Fruit fly (Drosophila melanogaster) whole organism, embryonic: Measurements from ENCODE around the gene Hexo2.

Experiments used
- Aef1 ChIP-seq: fragments of 200-800 bp; sonication (Bioruptor generic); IDR thresholded peaks from 3 replicates; pipeline ENCODE4 v1.3.6; 2022; ENCODE audit warnings: missing biosample characterization, missing genetic modification characterization
- Blimp-1 ChIP-seq: fragments of 200-800 bp; sonication (Bioruptor generic); optimal IDR thresholded peaks from 3 replicates; lab custom pipeline; 2018; ENCODE audit warnings: missing biosample characterization, missing genetic modification characterization, mild to moderate bottlenecking, moderate library complexity, missing genetic modification reagents
- CG10654 ChIP-seq: fragments of 200-800 bp; sonication (Bioruptor generic); optimal IDR thresholded peaks from 2 replicates; lab custom pipeline; 2016; ENCODE audit warnings: missing biosample characterization, missing genetic modification characterization
- CG10959 ChIP-seq: fragments of 200-800 bp; sonication (Bioruptor generic); IDR thresholded peaks from 2 replicates; pipeline ENCODE4 v1.3.6; 2022; ENCODE audit warnings: missing biosample characterization, missing genetic modification characterization
- CG11695 ChIP-seq: fragments of 200-800 bp; sonication (Bioruptor generic); IDR thresholded peaks from 3 replicates; pipeline ENCODE4 v1.3.6; 2022; ENCODE audit warnings: missing biosample characterization, missing genetic modification characterization
- CG12236 ChIP-seq: fragments of 200-800 bp; sonication (Bioruptor generic); optimal IDR thresholded peaks from 2 replicates; lab custom pipeline; 2016; ENCODE audit warnings: missing biosample characterization, missing genetic modification characterization
- CG12769 ChIP-seq: fragments of 200-800 bp; sonication (Bioruptor generic); optimal IDR thresholded peaks from 2 replicates; lab custom pipeline; 2019; ENCODE audit warnings: missing biosample characterization, mild to moderate bottlenecking, missing genetic modification characterization, moderate library complexity
- CG13775 ChIP-seq: fragments of 200-800 bp; sonication (Bioruptor generic); optimal IDR thresholded peaks from 3 replicates; lab custom pipeline; 2017; ENCODE audit warnings: missing biosample characterization, mild to moderate bottlenecking, missing genetic modification characterization
- CG15073 ChIP-seq: fragments of 200-800 bp; sonication (Bioruptor generic); optimal IDR thresholded peaks from 2 replicates; lab custom pipeline; 2016; ENCODE audit warnings: missing biosample characterization, missing genetic modification characterization
- CG16815 ChIP-seq: fragments of 200-800 bp; sonication (Bioruptor generic); optimal IDR thresholded peaks from 3 replicates; lab custom pipeline; 2017; ENCODE audit warnings: missing biosample characterization, mild to moderate bottlenecking, missing genetic modification characterization
- CG2120 ChIP-seq: fragments of 200-800 bp; sonication (Bioruptor generic); optimal IDR thresholded peaks from 3 replicates; lab custom pipeline; 2016; ENCODE audit warnings: missing biosample characterization, missing genetic modification characterization
- CG2712 ChIP-seq: fragments of 200-800 bp; optimal IDR thresholded peaks from 3 replicates; lab custom pipeline; 2019; ENCODE audit warnings: missing biosample characterization, mild to moderate bottlenecking, missing genetic modification characterization, moderate library complexity
- CG33557 ChIP-seq: fragments of 200-800 bp; sonication (Bioruptor generic); optimal IDR thresholded peaks from 2 replicates; lab custom pipeline; 2019; ENCODE audit warnings: missing biosample characterization, mild to moderate bottlenecking, missing genetic modification characterization, moderate library complexity
- CG5180 ChIP-seq: fragments of 200-800 bp; sonication (Bioruptor generic); optimal IDR thresholded peaks from 3 replicates; lab custom pipeline; 2017; ENCODE audit warnings: missing biosample characterization, missing genetic modification characterization, mild to moderate bottlenecking, moderate library complexity, missing genetic modification reagents
- CG6683 ChIP-seq: fragments of 200-800 bp; sonication (Bioruptor generic); optimal IDR thresholded peaks from 2 replicates; lab custom pipeline; 2017; ENCODE audit warnings: missing biosample characterization, mild to moderate bottlenecking, missing genetic modification characterization, missing genetic modification reagents
- CG7786 ChIP-seq: fragments of 200-800 bp; sonication (Bioruptor generic); optimal IDR thresholded peaks from 2 replicates; lab custom pipeline; 2016; ENCODE audit warnings: missing biosample characterization, missing genetic modification characterization
- CG7963 ChIP-seq: fragments of 200-800 bp; sonication (Bioruptor generic); IDR thresholded peaks from 3 replicates; pipeline ENCODE4 v1.3.6; 2022; ENCODE audit warnings: missing biosample characterization, missing genetic modification characterization; ENCODE audit not compliant: partially characterized antibody
- CG8281 ChIP-seq: fragments of 200-800 bp; sonication (Bioruptor generic); optimal IDR thresholded peaks from 2 replicates; lab custom pipeline; 2018; ENCODE audit warnings: missing biosample characterization, mild to moderate bottlenecking, missing genetic modification characterization, moderate library complexity
- CG8290 ChIP-seq, 3 experiments: fragments of 200-800 bp; sonication (Bioruptor generic); optimal IDR thresholded peaks; 2 replicates each; lab custom pipeline; 2016 to 2019; ENCODE audit warnings: missing biosample characterization in 3 of 3, missing genetic modification characterization in 3 of 3, mild to moderate bottlenecking in 2 of 3, moderate library complexity in 1 of 3
- Doc3 ChIP-seq: fragments of 200-800 bp; sonication (Bioruptor generic); IDR thresholded peaks from 3 replicates; pipeline ENCODE4 v1.3.6; 2022; ENCODE audit warnings: missing biosample characterization, missing genetic modification characterization; ENCODE audit not compliant: partially characterized antibody
- HLH4C ChIP-seq: fragments of 200-800 bp; sonication (Bioruptor generic); IDR thresholded peaks from 3 replicates; pipeline ENCODE4 v1.3.6; 2022; ENCODE audit warnings: missing biosample characterization, missing genetic modification characterization; ENCODE audit not compliant: partially characterized antibody
- Hey ChIP-seq: fragments of 200-800 bp; sonication (Bioruptor generic); optimal IDR thresholded peaks from 3 replicates; lab custom pipeline; 2018; ENCODE audit warnings: missing biosample characterization, mild to moderate bottlenecking, missing genetic modification characterization
- Kr ChIP-seq: fragments of 200-800 bp; sonication (Bioruptor generic); optimal IDR thresholded peaks from 2 replicates; lab custom pipeline; 2017; ENCODE audit warnings: missing biosample characterization, mild to moderate bottlenecking, missing genetic modification characterization
- Neu2 ChIP-seq: fragments of 200-800 bp; sonication (Bioruptor generic); optimal IDR thresholded peaks from 3 replicates; lab custom pipeline; 2016; ENCODE audit warnings: missing biosample characterization, missing genetic modification characterization, borderline replicate concordance
- Nf-YC ChIP-seq: fragments of 200-800 bp; optimal IDR thresholded peaks from 3 replicates; lab custom pipeline; 2019; ENCODE audit warnings: missing biosample characterization, mild to moderate bottlenecking, missing genetic modification characterization, moderate library complexity
- Pdp1 ChIP-seq, 2 experiments: fragments of 200-800 bp; sonication (Bioruptor generic); optimal IDR thresholded peaks; 3 replicates each; lab custom pipeline; 2016; ENCODE audit warnings: missing biosample characterization in 2 of 2, missing genetic modification characterization in 2 of 2, mild to moderate bottlenecking in 1 of 2, moderate library complexity in 1 of 2
- Sox100B ChIP-seq: fragments of 200-800 bp; sonication (Bioruptor generic); optimal IDR thresholded peaks from 3 replicates; lab custom pipeline; 2018; ENCODE audit warnings: missing biosample characterization, mild to moderate bottlenecking, missing genetic modification characterization
- Spps ChIP-seq: fragments of 200-800 bp; sonication (Bioruptor generic); optimal IDR thresholded peaks from 2 replicates; lab custom pipeline; 2018; ENCODE audit warnings: missing biosample characterization, mild to moderate bottlenecking, missing genetic modification characterization
- ara ChIP-seq: fragments of 200-800 bp; sonication (Bioruptor generic); IDR thresholded peaks from 2 replicates; pipeline ENCODE4 v1.3.6; 2022; ENCODE audit warnings: missing biosample characterization, missing genetic modification characterization
- bowl ChIP-seq: fragments of 200-800 bp; sonication (Bioruptor generic); IDR thresholded peaks from 2 replicates; pipeline ENCODE4 v1.3.6; 2022; ENCODE audit warnings: missing biosample characterization, missing genetic modification characterization
- crc ChIP-seq: fragments of 200-800 bp; sonication (Bioruptor generic); optimal IDR thresholded peaks from 2 replicates; lab custom pipeline; 2016; ENCODE audit warnings: missing biosample characterization, missing genetic modification characterization
- dpn ChIP-seq, 2 experiments: fragments of 200-800 bp; sonication (Bioruptor generic); optimal IDR thresholded peaks; 3 replicates each; lab custom pipeline; 2016; ENCODE audit warnings: missing biosample characterization in 2 of 2, missing genetic modification characterization in 2 of 2
- en ChIP-seq: fragments of 200-800 bp; sonication (Bioruptor generic); optimal IDR thresholded peaks from 2 replicates; lab custom pipeline; 2016; ENCODE audit warnings: missing biosample characterization, missing genetic modification characterization
- ewg ChIP-seq: fragments of 200-800 bp; sonication (Bioruptor generic); optimal IDR thresholded peaks from 3 replicates; lab custom pipeline; 2017; ENCODE audit warnings: mild to moderate bottlenecking, missing biosample characterization, missing genetic modification reagents, missing genetic modification characterization
- gt ChIP-seq: fragments of 200-800 bp; sonication (Bioruptor generic); IDR thresholded peaks from 2 replicates; pipeline ENCODE4 v1.3.6; 2022; ENCODE audit warnings: missing biosample characterization, missing genetic modification characterization
- her ChIP-seq: fragments of 200-800 bp; sonication (Bioruptor generic); optimal IDR thresholded peaks from 2 replicates; lab custom pipeline; 2016; ENCODE audit warnings: missing biosample characterization, missing genetic modification characterization
- insv ChIP-seq, 2 experiments: fragments of 200-800 bp; sonication (Bioruptor generic); optimal IDR thresholded peaks; 3 replicates each; lab custom pipeline; 2016 to 2018; ENCODE audit warnings: missing biosample characterization in 2 of 2, missing genetic modification characterization in 2 of 2
- inv ChIP-seq: fragments of 200-800 bp; sonication (Bioruptor generic); IDR thresholded peaks from 2 replicates; pipeline ENCODE4 v1.3.6; 2022; ENCODE audit warnings: missing biosample characterization, missing genetic modification characterization; ENCODE audit not compliant: partially characterized antibody
- jing ChIP-seq: fragments of 200-800 bp; sonication (Bioruptor generic); optimal IDR thresholded peaks from 2 replicates; lab custom pipeline; 2018; ENCODE audit warnings: missing biosample characterization, mild to moderate bottlenecking, missing genetic modification characterization
- lab ChIP-seq: fragments of 200-800 bp; sonication (Bioruptor generic); optimal IDR thresholded peaks from 3 replicates; lab custom pipeline; 2017; ENCODE audit warnings: missing biosample characterization, missing genetic modification characterization, mild to moderate bottlenecking, moderate library complexity, missing genetic modification reagents
- nerfin-1 ChIP-seq: fragments of 200-800 bp; sonication (Bioruptor generic); optimal IDR thresholded peaks from 3 replicates; lab custom pipeline; 2019; ENCODE audit warnings: missing biosample characterization, mild to moderate bottlenecking, missing genetic modification characterization, moderate library complexity
- pb ChIP-seq: fragments of 200-800 bp; sonication (Bioruptor generic); optimal IDR thresholded peaks from 3 replicates; lab custom pipeline; 2016; ENCODE audit warnings: missing biosample characterization, missing genetic modification characterization
- shn ChIP-seq: fragments of 200-800 bp; sonication (Bioruptor generic); optimal IDR thresholded peaks from 3 replicates; lab custom pipeline; 2016; ENCODE audit warnings: missing biosample characterization, missing genetic modification characterization
- tgo ChIP-seq: fragments of 200-800 bp; sonication (Bioruptor generic); IDR thresholded peaks from 3 replicates; pipeline ENCODE4 v1.3.6; 2022; ENCODE audit warnings: missing biosample characterization, missing genetic modification characterization
- tin ChIP-seq: fragments of 200-800 bp; sonication (Bioruptor generic); optimal IDR thresholded peaks from 3 replicates; lab custom pipeline; 2016; ENCODE audit warnings: missing biosample characterization, missing genetic modification characterization
- tup ChIP-seq: fragments of 200-800 bp; sonication (Bioruptor generic); optimal IDR thresholded peaks from 2 replicates; lab custom pipeline; 2016; ENCODE audit warnings: missing biosample characterization, mild to moderate bottlenecking, missing genetic modification characterization, moderate library complexity
- vvl ChIP-seq: fragments of 200-800 bp; sonication (Bioruptor generic); IDR thresholded peaks from 2 replicates; pipeline ENCODE4 v1.3.6; 2022; ENCODE audit warnings: missing biosample characterization, missing genetic modification characterization
- z ChIP-seq: fragments of 200-800 bp; sonication (Bioruptor generic); IDR thresholded peaks from 3 replicates; pipeline ENCODE4 v1.3.6; 2022; ENCODE audit warnings: missing biosample characterization, missing genetic modification characterization

Hexo2 gene

DNA sequence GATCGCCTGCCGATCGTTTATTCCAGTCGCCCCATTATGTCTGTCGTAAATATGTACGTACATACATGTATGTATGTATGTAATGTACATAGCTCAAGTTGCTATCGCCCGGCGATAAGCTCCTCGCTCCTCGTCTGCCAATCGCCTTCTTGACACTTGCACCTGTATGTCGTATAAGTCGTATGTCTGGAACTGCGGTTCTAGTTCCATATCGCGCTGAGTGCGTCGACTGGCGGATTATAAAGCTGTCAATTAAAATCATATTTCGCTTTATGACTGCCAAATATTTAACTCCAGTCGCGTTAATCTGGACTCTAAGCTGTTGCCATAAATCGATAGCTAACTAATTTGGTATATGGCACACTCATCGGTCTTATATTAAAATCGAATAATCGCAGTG is 24.1 kb upstream of the Hexo2 start (continued):
- TF ChIP-seq shn = no peak

DNA sequence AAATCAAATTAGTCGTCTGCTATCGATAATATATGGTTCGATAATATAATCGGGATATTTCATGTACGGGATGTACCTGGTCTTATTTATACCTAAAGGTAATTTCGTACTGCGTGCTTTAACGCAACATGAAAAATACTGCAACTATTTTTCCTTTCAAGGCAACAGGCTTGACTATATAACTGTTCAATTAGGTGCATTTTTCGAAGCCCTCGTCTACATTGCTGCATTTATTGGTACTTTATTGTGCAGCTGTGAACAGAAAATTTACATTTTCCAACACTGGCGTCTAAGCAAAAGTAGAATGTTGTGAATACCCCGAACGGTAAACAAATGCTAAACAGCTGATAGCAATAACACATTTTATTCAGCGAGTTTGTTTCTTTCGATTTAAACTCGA is 19.4 kb upstream of the Hexo2 start, which contains the start of the genes Ppt1 and Ogg1:
Gene Ppt1, minus strand, starts transcription at position 225 of the 400 bp plus-strand sequence.
Gene Ogg1, plus strand, starts transcription at position 325 of the 400 bp plus-strand sequence.
- TF ChIP-seq CG10959 (GFP tag; lab: Robert Waterston, UW) (no peak), CG5180 (no peak), CG10654 (GFP tag; lab: Kevin White, UChicago) (peak; percentile 54), HLH4C (GFP tag; lab: Robert Waterston, UW) (peak; percentile 59; the same call in 2 of the 3 replicates), tin (peak; percentile 56), Sox100B (GFP tag; lab: Kevin White, UChicago) (peak; percentile 26), tup (GFP tag; lab: Kevin White, UChicago) (no peak), CG12769 (tag; lab: Kevin White, UChicago) (peak; percentile 45), CG12236 (GFP tag; lab: Kevin White, UChicago) (no peak), CG7963 (GFP tag; lab: Robert Waterston, UW) (no peak), CG8281 (tag; lab: Kevin White, UChicago) (no peak), CG15073 (no peak), Spps (no peak), bowl (no peak), Aef1 (0 out of 3 replicates have a peak, but pooled peaks have one; percentile 10), CG2712 (tag; lab: Kevin White, UChicago) (peak; percentile 57), gt (GFP tag; lab: Robert Waterston, UW) (no peak), Pdp1 (GFP tag; optimal IDR thresholded peaks at IDR 0.05; lab: Kevin White, UChicago) (peak; percentile 56 to 64), CG8290 (GFP tag; optimal IDR thresholded peaks at IDR 0.05; lab: Kevin White, UChicago) (peak; percentile 87), CG8290 (tag; optimal IDR thresholded peaks at IDR 0.05; lab: Kevin White, UChicago) (peak; percentile 76 to 80), ewg (no peak), Kr (GFP tag; lab: Kevin White, UChicago) (no peak), Doc3 (0 out of 3 replicates have a peak, but pooled peaks have one; percentile 29), pb (no peak), inv (GFP tag; lab: Robert Waterston, UW) (no peak), CG7786 (GFP tag; lab: Kevin White, UChicago) (peak; percentile 42), z (GFP tag; lab: Robert Waterston, UW) (no peak), nerfin-1 (tag; lab: Kevin White, UChicago) (peak; percentile 40), ara (GFP tag; lab: Robert Waterston, UW) (no peak), CG16815 (GFP tag; lab: Kevin White, UChicago) (no peak), CG2120 (GFP tag; lab: Kevin White, UChicago) (peak; percentile 75), Neu2 (GFP tag; lab: Kevin White, UChicago) (no peak), Nf-YC (tag; lab: Kevin White, UChicago) (peak; percentile 23), en (GFP tag; lab: Kevin White, UChicago) (peak; percentile 53), CG6683 (peak; percentile 0), lab (GFP tag; lab: Kevin White, UChicago) (peak; percentile 58), jing (GFP tag; lab: Kevin White, UChicago) (no peak), tgo (GFP tag; lab: Robert Waterston, UW) (peak; percentile 33; the same call in 1 of the 3 replicates), Blimp-1 (GFP tag; lab: Kevin White, UChicago) (peak; percentile 28), dpn (GFP tag; optimal IDR thresholded peaks at IDR 0.05; lab: Kevin White, UChicago) (peak; percentile 68 to 72), her (GFP tag; lab: Kevin White, UChicago) (peak; percentile 66), crc (GFP tag; lab: Kevin White, UChicago) (peak; percentile 57), CG33557 (peak; percentile 23), CG13775 (GFP tag; lab: Kevin White, UChicago) (peak; percentile 37), Hey (tag; lab: Kevin White, UChicago) (no peak), vvl (GFP tag; lab: Robert Waterston, UW) (peak; percentile 70), insv (GFP tag; optimal IDR thresholded peaks at IDR 0.05; lab: Kevin White, UChicago) (no peak), CG11695 (GFP tag; lab: Robert Waterston, UW) (0 out of 3 replicates have a peak, but pooled peaks have one; percentile 18)
